Fruit fly (Drosophila melanogaster): ENCODE results near the gene Smn.
A peak's percentile ranks its signal among the peaks of the same experiment; 100 is the strongest.

Gene Smn

DNA sequence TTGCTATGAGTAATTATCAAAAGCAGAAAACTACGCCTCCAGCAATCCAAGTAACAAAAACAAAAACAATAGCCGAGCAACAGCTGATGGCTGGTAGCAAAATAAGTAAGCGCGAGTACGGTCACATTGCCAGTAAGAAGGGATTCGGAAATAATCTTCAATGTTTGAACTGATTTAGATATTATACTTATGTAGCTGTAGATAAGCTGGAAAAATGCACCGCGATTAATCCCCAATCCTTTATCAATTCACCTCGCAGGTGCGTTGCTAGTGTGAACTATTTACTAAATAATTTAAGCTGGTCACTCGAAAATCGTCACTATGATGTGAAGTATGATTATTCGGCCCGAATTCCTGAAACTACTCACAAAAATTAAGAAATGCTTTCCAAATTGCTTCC lies 5.6 kb upstream of the Smn start, which contains the start of the genes Syx8 and CG32163 (continued):
- TF ChIP-seq HmgD (GFP tag; optimal IDR thresholded peaks at IDR 0.05) (no peak), CG9437 (GFP tag; optimal IDR thresholded peaks at IDR 0.05) (no peak), lola (GFP tag; optimal IDR thresholded peaks at IDR 0.05) (no peak), dimm (GFP tag; IDR thresholded peaks at IDR 0.05) (no peak), exex (tag; optimal IDR thresholded peaks at IDR 0.05) (no peak), fd102C (GFP tag; optimal IDR thresholded peaks at IDR 0.05) (no peak), MESR4 (GFP tag; optimal IDR thresholded peaks at IDR 0.05) (peak; percentile 67), tap (tag; optimal IDR thresholded peaks at IDR 0.05) (no peak), Dek (tag; optimal IDR thresholded peaks at IDR 0.05) (no peak), al (GFP tag; IDR thresholded peaks at IDR 0.05) (no peak), CG14710 (tag; optimal IDR thresholded peaks at IDR 0.05) (peak; percentile 39), CG1529 (GFP tag; optimal IDR thresholded peaks at IDR 0.05) (no peak), Antp (GFP tag; optimal IDR thresholded peaks at IDR 0.05) (no peak), amos (GFP tag; IDR thresholded peaks at IDR 0.05; ENCODE audit: partially characterized antibody) (no peak), Dp (GFP tag; optimal IDR thresholded peaks at IDR 0.05) (peak; percentile 10), fd3F (GFP tag; optimal IDR thresholded peaks at IDR 0.05) (no peak), Deaf1 (tag; optimal IDR thresholded peaks at IDR 0.05) (no peak), CG3995 (GFP tag; optimal IDR thresholded peaks at IDR 0.05) (peak; percentile 91), CG17802 (tag; optimal IDR thresholded peaks at IDR 0.05) (no peak), gfzf (GFP tag; optimal IDR thresholded peaks at IDR 0.05) (peak; percentile 77), Bdp1 (GFP tag; optimal IDR thresholded peaks at IDR 0.05) (no peak), unpg (GFP tag; optimal IDR thresholded peaks at IDR 0.05) (no peak), gsb (GFP tag; IDR thresholded peaks at IDR 0.05) (no peak), CG6175 (GFP tag; IDR thresholded peaks at IDR 0.05) (no peak), br (optimal IDR thresholded peaks at IDR 0.05) (no peak), CG14014 (GFP tag; IDR thresholded peaks at IDR 0.05) (no peak), CrebB (tag; optimal IDR thresholded peaks at IDR 0.05) (no peak), esg (GFP tag; conservative IDR thresholded peaks at IDR 0.05) (no peak), CG5953 (GFP tag; IDR thresholded peaks at IDR 0.05) (no peak), sim (GFP tag; IDR thresholded peaks at IDR 0.05) (no peak), CG12659 (GFP tag; optimal IDR thresholded peaks at IDR 0.05) (peak; percentile 32), yki (optimal IDR thresholded peaks at IDR 0.05) (no peak), Nf-YB (GFP tag; optimal IDR thresholded peaks at IDR 0.05) (no peak), H2.0 (GFP tag; IDR thresholded peaks at IDR 0.05) (no peak), CG10366 (GFP tag; IDR thresholded peaks at IDR 0.05) (no peak), pfk (GFP tag; optimal IDR thresholded peaks at IDR 0.05) (no peak), ase (GFP tag; IDR thresholded peaks at IDR 0.05) (no peak), CG30020 (tag; optimal IDR thresholded peaks at IDR 0.05) (peak; percentile 13), Hand (GFP tag; optimal IDR thresholded peaks at IDR 0.05) (no peak), CG4282 (GFP tag; optimal IDR thresholded peaks at IDR 0.05) (no peak), ranshi (GFP tag; IDR thresholded peaks at IDR 0.05) (no peak), Med (GFP tag) (no peak), Stat92E (GFP tag; optimal IDR thresholded peaks at IDR 0.05) (peak in 1 of 3 experiments; percentile 25), CG17385 (GFP tag; optimal IDR thresholded peaks at IDR 0.05) (no peak), CG3838 (GFP tag; optimal IDR thresholded peaks at IDR 0.05) (no peak), Aef1 (GFP tag; IDR thresholded peaks at IDR 0.05) (no peak), ewg (GFP tag; optimal IDR thresholded peaks at IDR 0.05) (no peak), CG2202 (tag; optimal IDR thresholded peaks at IDR 0.05) (no peak), CG17328 (GFP tag; IDR thresholded peaks at IDR 0.05) (no peak), vnd (GFP tag; IDR thresholded peaks at IDR 0.05; ENCODE audit: partially characterized antibody) (no peak), stc (GFP tag; IDR thresholded peaks at IDR 0.05) (no peak), CG43689 (GFP tag; IDR thresholded peaks at IDR 0.05) (no peak)

All from whole organism, embryonic.